Fruit fly (Drosophila melanogaster) whole organism, embryonic: ENCODE data around the gene CG14454.

Experiments used
- Atf-2 ChIP-seq: fragments of 200-800 bp; sonication (Bioruptor generic); optimal IDR thresholded peaks from 2 replicates; lab custom pipeline; 2016; ENCODE audit warnings: missing biosample characterization, missing genetic modification characterization
- CG12155 ChIP-seq: fragments of 200-800 bp; sonication (Bioruptor generic); optimal IDR thresholded peaks from 3 replicates; lab custom pipeline; 2016; ENCODE audit warnings: missing biosample characterization, missing genetic modification characterization
- CG13424 ChIP-seq: fragments of 200-800 bp; sonication (Bioruptor generic); optimal IDR thresholded peaks from 2 replicates; lab custom pipeline; 2019; ENCODE audit warnings: missing biosample characterization, mild to moderate bottlenecking, missing genetic modification characterization, moderate library complexity
- CG17829 ChIP-seq: fragments of 200-800 bp; optimal IDR thresholded peaks from 2 replicates; lab custom pipeline; 2019; ENCODE audit warnings: missing biosample characterization, mild to moderate bottlenecking, missing genetic modification characterization, moderate library complexity
- CG30403 ChIP-seq: fragments of 200-800 bp; sonication (Bioruptor generic); optimal IDR thresholded peaks from 3 replicates; lab custom pipeline; 2016; ENCODE audit warnings: missing biosample characterization, missing genetic modification characterization
- CG32772 ChIP-seq: fragments of 200-800 bp; sonication (Bioruptor generic); IDR thresholded peaks from 2 replicates; pipeline ENCODE4 v1.3.6; 2022; ENCODE audit warnings: missing biosample characterization, missing genetic modification characterization
- CG5245 ChIP-seq: fragments of 200-800 bp; sonication (Bioruptor generic); optimal IDR thresholded peaks from 3 replicates; lab custom pipeline; 2016; ENCODE audit warnings: missing biosample characterization, missing genetic modification characterization
- CG7372 ChIP-seq: fragments of 200-800 bp; sonication (Bioruptor generic); IDR thresholded peaks from 2 replicates; pipeline ENCODE4 v1.3.6; 2022; ENCODE audit warnings: missing biosample characterization, missing genetic modification characterization
- CG9876 ChIP-seq: fragments of 200-800 bp; sonication (Bioruptor generic); optimal IDR thresholded peaks from 2 replicates; lab custom pipeline; 2016; ENCODE audit warnings: missing biosample characterization, missing genetic modification characterization
- CTCF ChIP-seq: fragments of 200-800 bp; sonication (Bioruptor generic); optimal IDR thresholded peaks from 2 replicates; lab custom pipeline; 2017; ENCODE audit warnings: missing biosample characterization, mild to moderate bottlenecking, missing genetic modification characterization, moderate library complexity
- Dref ChIP-seq: fragments of 200-800 bp; sonication (Bioruptor generic); IDR thresholded peaks from 2 replicates; pipeline ENCODE4 v1.3.6; 2022; ENCODE audit warnings: missing biosample characterization, missing genetic modification characterization
- H2.0 ChIP-seq: fragments of 200-800 bp; sonication (Bioruptor generic); IDR thresholded peaks from 2 replicates; pipeline ENCODE4 v1.3.6; 2022; ENCODE audit warnings: missing biosample characterization, missing genetic modification characterization
- HHEX ChIP-seq: fragments of 200-800 bp; sonication (Bioruptor generic); optimal IDR thresholded peaks from 3 replicates; lab custom pipeline; 2017; ENCODE audit warnings: missing biosample characterization, mild to moderate bottlenecking, missing genetic modification characterization, missing genetic modification reagents
- Hr39 ChIP-seq: fragments of >200 bp; optimal IDR thresholded peaks from 2 replicates; lab custom pipeline; 2017
- Lpt ChIP-seq: fragments of >200 bp; optimal IDR thresholded peaks from 2 replicates; lab custom pipeline; 2018; ENCODE audit warnings: missing biosample characterization, missing genetic modification characterization
- Mad ChIP-seq: fragments of 200-800 bp; sonication (Bioruptor generic); optimal IDR thresholded peaks from 2 replicates; lab custom pipeline; 2016; ENCODE audit warnings: missing biosample characterization, missing genetic modification characterization
- Med ChIP-seq: fragments of 200-800 bp; sonication (Bioruptor generic); peaks from one replicate; lab custom pipeline; 2016; ENCODE audit warnings: missing biosample characterization, missing genetic modification characterization, mild to moderate bottlenecking, inconsistent platforms, moderate library complexity
- Meics ChIP-seq: fragments of 200-800 bp; sonication (Bioruptor generic); optimal IDR thresholded peaks from 2 replicates; lab custom pipeline; 2017; ENCODE audit warnings: missing biosample characterization, mild to moderate bottlenecking, missing genetic modification characterization
- Oli ChIP-seq: fragments of 200-800 bp; sonication (Bioruptor generic); optimal IDR thresholded peaks from 2 replicates; lab custom pipeline; 2018; ENCODE audit warnings: missing biosample characterization, mild to moderate bottlenecking, missing genetic modification characterization, moderate library complexity
- Sry-δ ChIP-seq: fragments of 200-800 bp; sonication (Bioruptor generic); optimal IDR thresholded peaks from 2 replicates; lab custom pipeline; 2016; ENCODE audit warnings: missing biosample characterization, missing genetic modification characterization
- Tbp ChIP-seq: fragments of >200 bp; optimal IDR thresholded peaks from 2 replicates; lab custom pipeline; 2018; ENCODE audit warnings: missing biosample characterization, missing genetic modification characterization
- ab ChIP-seq: fragments of 200-800 bp; sonication (Bioruptor generic); optimal IDR thresholded peaks from 2 replicates; lab custom pipeline; 2016; ENCODE audit warnings: missing biosample characterization, missing genetic modification characterization
- ac ChIP-seq: fragments of 200-800 bp; sonication (Bioruptor generic); optimal IDR thresholded peaks from 3 replicates; lab custom pipeline; 2017; ENCODE audit warnings: missing biosample characterization, mild to moderate bottlenecking, missing genetic modification characterization
- bowl ChIP-seq: fragments of 200-800 bp; sonication (Bioruptor generic); IDR thresholded peaks from 2 replicates; pipeline ENCODE4 v1.3.6; 2022; ENCODE audit warnings: missing biosample characterization, missing genetic modification characterization
- btn ChIP-seq: fragments of 200-800 bp; sonication (Bioruptor generic); optimal IDR thresholded peaks from 2 replicates; lab custom pipeline; 2016; ENCODE audit warnings: missing biosample characterization, missing genetic modification characterization
- cas ChIP-seq: fragments of 200-800 bp; sonication (Bioruptor generic); IDR thresholded peaks from 2 replicates; pipeline ENCODE4 v1.3.6; 2022; ENCODE audit warnings: missing biosample characterization, missing genetic modification characterization
- cg ChIP-seq: fragments of 200-800 bp; sonication (Bioruptor generic); optimal IDR thresholded peaks from 3 replicates; lab custom pipeline; 2019; ENCODE audit warnings: missing biosample characterization, mild to moderate bottlenecking, missing genetic modification characterization, moderate library complexity
- crp ChIP-seq, 2 experiments: fragments of 200-800 bp; sonication (Bioruptor generic); optimal IDR thresholded peaks; 2 replicates in 1 of 2; 3 replicates in 1 of 2; lab custom pipeline; 2017; ENCODE audit warnings: missing biosample characterization in 2 of 2, missing genetic modification characterization in 2 of 2, mild to moderate bottlenecking in 1 of 2, moderate library complexity in 1 of 2
- dan ChIP-seq: fragments of 200-800 bp; sonication (Bioruptor generic); IDR thresholded peaks from 2 replicates; pipeline ENCODE4 v1.3.6; 2022; ENCODE audit warnings: missing biosample characterization, missing genetic modification characterization
- danr ChIP-seq: fragments of 200-800 bp; sonication (Bioruptor generic); IDR thresholded peaks from 2 replicates; pipeline ENCODE4 v1.3.6; 2022; ENCODE audit warnings: missing biosample characterization, missing genetic modification characterization
- dysf ChIP-seq: fragments of 200-800 bp; sonication (Bioruptor generic); IDR thresholded peaks from 3 replicates; pipeline ENCODE4 v1.3.6; 2022; ENCODE audit warnings: missing biosample characterization, missing genetic modification characterization
- fd64A ChIP-seq: fragments of 200-800 bp; sonication (Bioruptor generic); optimal IDR thresholded peaks from 3 replicates; lab custom pipeline; 2018; ENCODE audit warnings: missing biosample characterization, mild to moderate bottlenecking, missing genetic modification characterization
- grau ChIP-seq: fragments of 200-800 bp; optimal IDR thresholded peaks from 3 replicates; lab custom pipeline; 2019; ENCODE audit warnings: missing biosample characterization, mild to moderate bottlenecking, missing genetic modification characterization, moderate library complexity
- jing ChIP-seq: fragments of 200-800 bp; sonication (Bioruptor generic); optimal IDR thresholded peaks from 2 replicates; lab custom pipeline; 2018; ENCODE audit warnings: missing biosample characterization, mild to moderate bottlenecking, missing genetic modification characterization
- jumu ChIP-seq: fragments of 200-800 bp; sonication (Bioruptor generic); optimal IDR thresholded peaks from 3 replicates; lab custom pipeline; 2016; ENCODE audit warnings: missing biosample characterization, missing genetic modification characterization
- lov ChIP-seq, 2 experiments: fragments of 200-800 bp in 1 of 2; fragments of >200 bp in 1 of 2; sonication (Bioruptor generic) in 1 of 2; IDR thresholded peaks in 1 of 2; optimal IDR thresholded peaks in 1 of 2; 2 replicates in 1 of 2; 3 replicates in 1 of 2; pipeline versions ENCODE4 v1.3.6 to Lab custom; 2017 to 2022; ENCODE audit warnings: missing biosample characterization in 1 of 2, missing genetic modification characterization in 1 of 2
- luna ChIP-seq: fragments of 200-800 bp; sonication (Bioruptor generic); optimal IDR thresholded peaks from 2 replicates; lab custom pipeline; 2016; ENCODE audit warnings: missing biosample characterization, missing genetic modification characterization
- nerfin-2 ChIP-seq: fragments of 200-800 bp; sonication (Bioruptor generic); IDR thresholded peaks from 2 replicates; pipeline ENCODE4 v1.3.6; 2022; ENCODE audit warnings: missing biosample characterization, missing genetic modification characterization; ENCODE audit not compliant: partially characterized antibody
- nom ChIP-seq: fragments of 200-800 bp; sonication (Bioruptor generic); optimal IDR thresholded peaks from 2 replicates; lab custom pipeline; 2017; ENCODE audit warnings: missing biosample characterization, missing genetic modification characterization, mild to moderate bottlenecking, moderate library complexity, missing genetic modification reagents
- odd ChIP-seq: fragments of 200-800 bp; sonication (Bioruptor generic); optimal IDR thresholded peaks from 2 replicates; lab custom pipeline; 2017; ENCODE audit warnings: missing biosample characterization, mild to moderate bottlenecking, missing genetic modification characterization
- otp ChIP-seq: fragments of 200-800 bp; sonication (Bioruptor generic); IDR thresholded peaks from 3 replicates; pipeline ENCODE4, ENCODE4 v1.3.6; 2022; ENCODE audit warnings: missing biosample characterization, missing genetic modification characterization
- pnt ChIP-seq: fragments of 200-800 bp; sonication (Bioruptor generic); optimal IDR thresholded peaks from 3 replicates; lab custom pipeline; 2016; ENCODE audit warnings: missing biosample characterization, missing genetic modification characterization
- repo ChIP-seq: fragments of 200-800 bp; sonication (Bioruptor generic); optimal IDR thresholded peaks from 2 replicates; lab custom pipeline; 2016; ENCODE audit warnings: missing biosample characterization, missing genetic modification characterization
- salm ChIP-seq: fragments of 200-800 bp; sonication (Bioruptor generic); optimal IDR thresholded peaks from 2 replicates; lab custom pipeline; 2018; ENCODE audit warnings: missing biosample characterization, mild to moderate bottlenecking, missing genetic modification characterization
- so ChIP-seq: fragments of 200-800 bp; sonication (Bioruptor generic); IDR thresholded peaks from 3 replicates; pipeline ENCODE4 v1.3.6; 2022; ENCODE audit warnings: missing biosample characterization, missing genetic modification characterization
- sqz ChIP-seq: fragments of 200-800 bp; sonication (Bioruptor generic); optimal IDR thresholded peaks from 3 replicates; lab custom pipeline; 2018; ENCODE audit warnings: missing biosample characterization, mild to moderate bottlenecking, missing genetic modification characterization
- ssp ChIP-seq: fragments of 200-800 bp; sonication (Bioruptor generic); IDR thresholded peaks from 2 replicates; pipeline ENCODE4 v1.3.6; 2022; ENCODE audit warnings: missing biosample characterization, missing genetic modification characterization
- tx ChIP-seq: fragments of 200-800 bp; sonication (Bioruptor generic); optimal IDR thresholded peaks from 2 replicates; lab custom pipeline; 2016; ENCODE audit warnings: missing biosample characterization, missing genetic modification characterization
- unc-4 ChIP-seq: fragments of 200-800 bp; sonication (Bioruptor generic); IDR thresholded peaks from 2 replicates; pipeline ENCODE4 v1.3.6; 2022; ENCODE audit warnings: missing biosample characterization, missing genetic modification characterization; ENCODE audit not compliant: partially characterized antibody
- zf30C ChIP-seq: fragments of 200-800 bp; sonication (Bioruptor generic); optimal IDR thresholded peaks from 3 replicates; lab custom pipeline; 2018; ENCODE audit warnings: missing biosample characterization, mild to moderate bottlenecking, missing genetic modification characterization
- zfh2 ChIP-seq: fragments of 200-800 bp; sonication (Bioruptor generic); optimal IDR thresholded peaks from 2 replicates; lab custom pipeline; 2016; ENCODE audit warnings: missing biosample characterization, missing genetic modification characterization

CG14454 gene

DNA sequence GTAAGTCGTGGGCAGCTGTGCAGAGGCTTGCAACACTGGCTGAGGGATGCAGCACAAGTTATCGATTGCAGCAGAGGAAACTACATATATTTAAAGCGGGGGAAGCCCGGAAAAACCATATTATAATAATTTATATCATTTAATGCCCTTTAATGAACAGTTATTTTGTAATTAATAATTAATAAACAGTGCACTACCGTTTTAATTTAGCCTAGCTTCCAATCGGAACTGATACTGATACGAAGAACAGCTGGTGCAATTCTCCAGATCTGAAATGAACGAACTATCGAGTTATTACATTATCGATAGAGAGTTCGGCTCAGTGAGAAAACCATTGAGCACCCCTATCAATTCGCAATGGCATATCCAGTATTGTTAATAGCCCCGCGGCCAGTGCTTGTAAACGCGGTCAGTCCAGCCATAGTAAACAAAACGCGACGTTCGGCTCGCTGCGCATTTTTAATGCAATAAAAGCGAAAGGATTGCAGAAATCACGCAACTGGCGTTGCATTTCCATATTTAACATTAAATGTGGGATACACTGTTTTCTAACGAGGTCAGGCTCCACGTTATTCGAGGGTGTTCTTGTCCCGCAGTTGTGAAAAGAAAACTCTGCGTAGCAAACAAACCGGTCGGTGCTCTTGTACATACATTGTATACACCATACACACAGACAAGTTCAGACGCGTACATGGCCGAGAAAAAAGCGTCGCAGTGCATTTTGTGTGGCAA, 49.2 kb upstream of the CG14454 start, which contains the start of gene CG7369 (continued):
- TF ChIP-seq zfh2 (GFP tag; lab: Kevin White, UChicago): peak; percentile 89
- TF ChIP-seq bowl (GFP tag; lab: Robert Waterston, UW): no peak
- peak; percentile 59 for TF ChIP-seq nerfin-2
- peak; percentile 78 for TF ChIP-seq CG5245
- TF ChIP-seq CTCF: peak; percentile 10
- peak; percentile 83 for TF ChIP-seq unc-4 (GFP tag; lab: Robert Waterston, UW)
- peak; percentile 81 for TF ChIP-seq CG13424 (tag; lab: Kevin White, UChicago)
- peak; percentile 71 for TF ChIP-seq Dref (GFP tag; lab: Robert Waterston, UW)
- TF ChIP-seq CG17829: peak; percentile 81
- TF ChIP-seq salm (tag; lab: Kevin White, UChicago): peak; percentile 33
- TF ChIP-seq lov (optimal IDR thresholded peaks at IDR 0.05; lab: Kevin White, UChicago): no peak
- no peak for TF ChIP-seq lov (GFP tag; IDR thresholded peaks at IDR 0.05; lab: Robert Waterston, UW)
- TF ChIP-seq CG9876: peak; percentile 67
- TF ChIP-seq Meics: peak; percentile 84
- peak; percentile 52 for TF ChIP-seq jing (GFP tag; lab: Kevin White, UChicago)
- TF ChIP-seq tx (GFP tag; lab: Kevin White, UChicago): peak; percentile 69
- TF ChIP-seq cas: peak; percentile 47
- TF ChIP-seq nom (GFP tag; lab: Kevin White, UChicago): peak; percentile 39
- TF ChIP-seq odd (GFP tag; lab: Kevin White, UChicago): peak; percentile 78
- peak; percentile 24; the same call in 1 of the 2 replicates for TF ChIP-seq danr
- no peak for TF ChIP-seq fd64A
- TF ChIP-seq so (GFP tag; lab: Robert Waterston, UW): peak; percentile 54; the same call in 1 of the 3 replicates
- TF ChIP-seq Oli: peak; percentile 66
- peak; percentile 84 for TF ChIP-seq dysf (GFP tag; lab: Robert Waterston, UW)
- TF ChIP-seq Hr39 (lab: Kevin White, UChicago): peak; percentile 58
- peak; percentile 37 for TF ChIP-seq Atf-2 (GFP tag; lab: Kevin White, UChicago)
- no peak for TF ChIP-seq ac (GFP tag; lab: Kevin White, UChicago)
- TF ChIP-seq HHEX (GFP tag; lab: Kevin White, UChicago): peak; percentile 80
- TF ChIP-seq repo (GFP tag; lab: Kevin White, UChicago): peak; percentile 60
- no peak for TF ChIP-seq dan (GFP tag; lab: Robert Waterston, UW)
- TF ChIP-seq CG32772 (GFP tag; lab: Robert Waterston, UW): peak; percentile 79
- peak; percentile 65 for TF ChIP-seq pnt (GFP tag; lab: Kevin White, UChicago)
- TF ChIP-seq ab (GFP tag; lab: Kevin White, UChicago): peak; percentile 43
- TF ChIP-seq Mad (GFP tag; lab: Kevin White, UChicago): peak; percentile 80
- peak; percentile 67 for TF ChIP-seq Sry-δ (GFP tag; lab: Kevin White, UChicago)
- peak; percentile 46 for TF ChIP-seq luna (GFP tag; lab: Kevin White, UChicago)
- TF ChIP-seq H2.0: peak; percentile 49
- peak; percentile 90 for TF ChIP-seq CG12155 (GFP tag; lab: Kevin White, UChicago)
- TF ChIP-seq CG7372 (GFP tag; lab: Robert Waterston, UW): peak; percentile 82
- TF ChIP-seq otp (GFP tag; lab: Robert Waterston, UW): peak; percentile 68; the same call in 1 of the 3 replicates
- peak; percentile 83 for TF ChIP-seq ssp (GFP tag; lab: Robert Waterston, UW)
- TF ChIP-seq CG30403 (GFP tag; lab: Kevin White, UChicago): peak; percentile 96
- TF ChIP-seq Med: peak; percentile 95
- no peak for TF ChIP-seq sqz (GFP tag; lab: Kevin White, UChicago)
- TF ChIP-seq zf30C (GFP tag; lab: Kevin White, UChicago): no peak
- TF ChIP-seq jumu (GFP tag; lab: Kevin White, UChicago): peak; percentile 63
- TF ChIP-seq crp (GFP tag; optimal IDR thresholded peaks at IDR 0.05; lab: Kevin White, UChicago): peak; percentile 34 to 81
- TF ChIP-seq Lpt (GFP tag; lab: Kevin White, UChicago): no peak
- no peak for TF ChIP-seq btn (GFP tag; lab: Kevin White, UChicago)
- peak; percentile 80 for TF ChIP-seq grau (tag; lab: Kevin White, UChicago)
- no peak for TF ChIP-seq cg (GFP tag; lab: Kevin White, UChicago)
- no peak for TF ChIP-seq Tbp (GFP tag; lab: Kevin White, UChicago)
